Worm (Caenorhabditis elegans) whole organism, late embryonic: ENCODE measurements around the gene Y25C1A.8.

Experiments
- ama-1 ChIP-seq: fragments of 150-350 bp; optimal IDR thresholded peaks from 2 replicates; lab custom pipeline; 2014
- ceh-48 ChIP-seq: sonication (generic microtip); optimal IDR thresholded peaks from 2 replicates; lab custom pipeline; 2016; ENCODE audit warnings: missing genetic modification characterization, inconsistent platforms, missing compliant biosample characterization
- elt-2 ChIP-seq: sonication (generic microtip); optimal IDR thresholded peaks from 2 replicates; lab custom pipeline; 2016; ENCODE audit warnings: missing genetic modification reagents, missing genetic modification characterization, missing compliant biosample characterization
- hlh-13 ChIP-seq: fragments of 200-800 bp; sonication (Bioruptor generic); optimal IDR thresholded peaks from 2 replicates; lab custom pipeline; 2018; ENCODE audit warnings: mild to moderate bottlenecking, missing genetic modification characterization, missing compliant biosample characterization
- unc-55 ChIP-seq: sonication (generic microtip); optimal IDR thresholded peaks from 2 replicates; lab custom pipeline; 2017; ENCODE audit warnings: missing biosample characterization, missing genetic modification reagents, missing genetic modification characterization
- unc-86 ChIP-seq: sonication (generic microtip); optimal IDR thresholded peaks from 2 replicates; lab custom pipeline; 2016; ENCODE audit warnings: missing genetic modification characterization, missing compliant biosample characterization

DNA sequence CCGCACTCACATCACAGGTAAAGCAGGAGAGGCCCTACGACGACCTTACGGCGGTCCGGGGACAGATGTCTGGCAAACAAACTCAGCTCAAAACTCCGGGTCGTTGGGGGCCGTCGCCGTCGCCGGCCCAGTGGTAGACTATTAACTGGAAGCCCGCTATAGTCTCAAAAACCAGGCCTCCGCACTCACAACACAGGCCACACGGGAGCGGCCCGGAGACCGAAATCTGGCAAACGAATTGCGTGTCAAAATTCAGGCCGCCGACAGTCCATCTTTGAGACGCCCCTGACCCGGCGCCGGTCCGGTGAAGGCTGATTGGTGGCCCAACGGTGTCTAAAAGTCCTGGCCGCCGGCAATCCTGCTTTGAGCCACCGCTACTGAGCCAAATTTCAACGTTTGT, 31.3 kb downstream of the Y25C1A.8 start:
- no peak for TF ChIP-seq elt-2 (tag; lab: Kevin White, UChicago)
- no peak for TF ChIP-seq ceh-48 (tag; lab: Kevin White, UChicago)
- TF ChIP-seq ama-1 (lab: Kevin White, UChicago): no peak
- no peak for TF ChIP-seq unc-86 (tag; lab: Kevin White, UChicago)
- no peak for TF ChIP-seq hlh-13
- TF ChIP-seq unc-55 (GFP tag; lab: Kevin White, UChicago): no peak
